Comparison of ENCODE assay signal across 1 fruit fly cellular context in genomic region chr2L:7993984-7994854, dm6.
TF ChIP-seq lines count a peak whose summit lies in the region.

Gene pes, minus strand, starts transcription at chr2L:7994184.

TF ChIP-seq in whole organism, embryonic, 481 proteins besides CTCF, POLR2A, EP300 and RAD21 (continued from another document and continues in another):
- no peak for TF ChIP-seq ato (GFP tag; IDR thresholded peaks at IDR 0.05; lab: Robert Waterston, UW; ENCODE audit: partially characterized antibody)
- peak; percentile 77 for TF ChIP-seq ewg (GFP tag; optimal IDR thresholded peaks at IDR 0.05; lab: Kevin White, UChicago)
- peak; percentile 91 for TF ChIP-seq NfI (GFP tag; optimal IDR thresholded peaks at IDR 0.05; lab: Kevin White, UChicago)
- peak; percentile 85 for TF ChIP-seq ftz-f1 (GFP tag; optimal IDR thresholded peaks at IDR 0.05; lab: Kevin White, UChicago)
- TF ChIP-seq tio (GFP tag; optimal IDR thresholded peaks at IDR 0.05; lab: Kevin White, UChicago), result peak; percentile 30
- TF ChIP-seq CG13123 (GFP tag; optimal IDR thresholded peaks at IDR 0.05; lab: Kevin White, UChicago), result peak; percentile 52
- TF ChIP-seq CG15601 (tag; optimal IDR thresholded peaks at IDR 0.05; lab: Kevin White, UChicago), result peak; percentile 84
- TF ChIP-seq CG33213 (GFP tag; optimal IDR thresholded peaks at IDR 0.05; lab: Kevin White, UChicago), result peak; percentile 59
- peak; percentile 79 for TF ChIP-seq C15 (GFP tag; IDR thresholded peaks at IDR 0.05; lab: Robert Waterston, UW)
- no peak for TF ChIP-seq CG16813 (GFP tag; IDR thresholded peaks at IDR 0.05; lab: Robert Waterston, UW; ENCODE audit: partially characterized antibody)
- peak; percentile 64 for TF ChIP-seq sob (GFP tag; IDR thresholded peaks at IDR 0.05; lab: Robert Waterston, UW)
- TF ChIP-seq Atf3 (GFP tag; optimal IDR thresholded peaks at IDR 0.05; lab: Kevin White, UChicago), result peak; percentile 60
- TF ChIP-seq NC2β (GFP tag; optimal IDR thresholded peaks at IDR 0.05; lab: Kevin White, UChicago), result no peak
- TF ChIP-seq Hmx (GFP tag; optimal IDR thresholded peaks at IDR 0.05; lab: Kevin White, UChicago), result peak; percentile 88
- TF ChIP-seq Hsf (GFP tag; optimal IDR thresholded peaks at IDR 0.05; lab: Kevin White, UChicago), result peak; percentile 94
- peak; percentile 97 for TF ChIP-seq Med (GFP tag; lab: Kevin White, UChicago)
- TF ChIP-seq esg (GFP tag; conservative IDR thresholded peaks at IDR 0.05; lab: Robert Waterston, UW), result peak; percentile 76
- TF ChIP-seq ab (GFP tag; optimal IDR thresholded peaks at IDR 0.05; lab: Kevin White, UChicago), result no peak
- TF ChIP-seq CG10431 (GFP tag; optimal IDR thresholded peaks at IDR 0.05; lab: Kevin White, UChicago), result peak; percentile 9
- peak; percentile 72 for TF ChIP-seq CG12071 (GFP tag; optimal IDR thresholded peaks at IDR 0.05; lab: Kevin White, UChicago)
- TF ChIP-seq otp (GFP tag; IDR thresholded peaks at IDR 0.05; lab: Robert Waterston, UW), result peak; percentile 86
- no peak for TF ChIP-seq gcm2 (GFP tag; optimal IDR thresholded peaks at IDR 0.05; lab: Kevin White, UChicago)
- peak; percentile 16 for TF ChIP-seq Hmr (GFP tag; optimal IDR thresholded peaks at IDR 0.05; lab: Kevin White, UChicago)
- TF ChIP-seq CG30403 (GFP tag; optimal IDR thresholded peaks at IDR 0.05; lab: Kevin White, UChicago), result peak; percentile 36
- TF ChIP-seq Hr78 (GFP tag; optimal IDR thresholded peaks at IDR 0.05; lab: Kevin White, UChicago), result peak in 1 of 2 experiments; percentile 82
- TF ChIP-seq Rx (GFP tag; IDR thresholded peaks at IDR 0.05; lab: Robert Waterston, UW), result peak; percentile 91
- no peak for TF ChIP-seq hbn (GFP tag; IDR thresholded peaks at IDR 0.05; lab: Robert Waterston, UW; ENCODE audit: partially characterized antibody)
- peak; percentile 89 for TF ChIP-seq CG31224 (GFP tag; IDR thresholded peaks at IDR 0.05; lab: Robert Waterston, UW)
- TF ChIP-seq CG10979 (tag; optimal IDR thresholded peaks at IDR 0.05; lab: Kevin White, UChicago), result peak; percentile 91
- peak; percentile 88; the same call in 1 of the 2 replicates for TF ChIP-seq dan (GFP tag; IDR thresholded peaks at IDR 0.05; lab: Robert Waterston, UW)
- TF ChIP-seq kay (GFP tag; optimal IDR thresholded peaks at IDR 0.05; lab: Kevin White, UChicago), result peak; percentile 92
- peak; percentile 10 for TF ChIP-seq sima (GFP tag; optimal IDR thresholded peaks at IDR 0.05; lab: Kevin White, UChicago)
- peak; percentile 93 for TF ChIP-seq H15 (GFP tag; IDR thresholded peaks at IDR 0.05; lab: Robert Waterston, UW)
- peak; percentile 88 for TF ChIP-seq Taf1 (GFP tag; IDR thresholded peaks at IDR 0.05; lab: Robert Waterston, UW)
- peak; percentile 85 for TF ChIP-seq onecut (GFP tag; IDR thresholded peaks at IDR 0.05; lab: Robert Waterston, UW)
- TF ChIP-seq fru (optimal IDR thresholded peaks at IDR 0.05; lab: Kevin White, UChicago), result no peak
- peak; percentile 59 for TF ChIP-seq CG17912 (GFP tag; optimal IDR thresholded peaks at IDR 0.05; lab: Kevin White, UChicago)
- peak; percentile 94 for TF ChIP-seq H2.0 (GFP tag; IDR thresholded peaks at IDR 0.05; lab: Robert Waterston, UW)
- TF ChIP-seq CG7963 (GFP tag; IDR thresholded peaks at IDR 0.05; lab: Robert Waterston, UW; ENCODE audit: partially characterized antibody), result 0 out of 3 replicates have a peak, but pooled peaks have one; percentile 46
- TF ChIP-seq dati (GFP tag; IDR thresholded peaks at IDR 0.05; lab: Robert Waterston, UW), result peak; percentile 41; the same call in 1 of the 2 replicates
- no peak for TF ChIP-seq CG9609 (GFP tag; optimal IDR thresholded peaks at IDR 0.05; lab: Kevin White, UChicago)
- TF ChIP-seq HLHmδ (GFP tag; optimal IDR thresholded peaks at IDR 0.05; lab: Kevin White, UChicago), result peak; percentile 88
- TF ChIP-seq Awh (GFP tag; IDR thresholded peaks at IDR 0.05; lab: Robert Waterston, UW), result peak; percentile 86
- no peak for TF ChIP-seq Dfd (GFP tag; optimal IDR thresholded peaks at IDR 0.05; lab: Kevin White, UChicago)
- TF ChIP-seq CG15514 (GFP tag; optimal IDR thresholded peaks at IDR 0.05; lab: Kevin White, UChicago), result peak; percentile 83
- peak; percentile 70 for TF ChIP-seq Dip2 (GFP tag; IDR thresholded peaks at IDR 0.05; lab: Robert Waterston, UW)
- peak; percentile 62 for TF ChIP-seq CG12942 (GFP tag; optimal IDR thresholded peaks at IDR 0.05; lab: Kevin White, UChicago)
- TF ChIP-seq jumu (GFP tag; optimal IDR thresholded peaks at IDR 0.05; lab: Kevin White, UChicago), result peak; percentile 89
- TF ChIP-seq mam (GFP tag; optimal IDR thresholded peaks at IDR 0.05; lab: Kevin White, UChicago), result peak; percentile 91
- peak; percentile 97 for TF ChIP-seq CG2678 (tag; optimal IDR thresholded peaks at IDR 0.05; lab: Kevin White, UChicago)
- TF ChIP-seq YL-1 (GFP tag; optimal IDR thresholded peaks at IDR 0.05; lab: Kevin White, UChicago), result no peak
- TF ChIP-seq Blimp-1 (GFP tag; optimal IDR thresholded peaks at IDR 0.05; lab: Kevin White, UChicago), result peak; percentile 87
- peak; percentile 95 for TF ChIP-seq CG34422 (GFP tag; IDR thresholded peaks at IDR 0.05; lab: Robert Waterston, UW)
- peak; percentile 96 for TF ChIP-seq CG13296 (GFP tag; optimal IDR thresholded peaks at IDR 0.05; lab: Kevin White, UChicago)
- TF ChIP-seq CG8089 (GFP tag; optimal IDR thresholded peaks at IDR 0.05; lab: Kevin White, UChicago), result no peak
- peak; percentile 92 for TF ChIP-seq stc (GFP tag; IDR thresholded peaks at IDR 0.05; lab: Robert Waterston, UW)
- TF ChIP-seq dysf (GFP tag; IDR thresholded peaks at IDR 0.05; lab: Robert Waterston, UW), result peak; percentile 37; the same call in 1 of the 3 replicates
- TF ChIP-seq Mes4 (GFP tag; optimal IDR thresholded peaks at IDR 0.05; lab: Kevin White, UChicago), result peak; percentile 65
- TF ChIP-seq HmgZ (tag; optimal IDR thresholded peaks at IDR 0.05; lab: Kevin White, UChicago), result peak; percentile 41
- no peak for TF ChIP-seq tx (GFP tag; optimal IDR thresholded peaks at IDR 0.05; lab: Kevin White, UChicago)
- no peak for TF ChIP-seq Scr (GFP tag; IDR thresholded peaks at IDR 0.05; lab: Robert Waterston, UW; ENCODE audit: partially characterized antibody)
- no peak for TF ChIP-seq Tbp (GFP tag; optimal IDR thresholded peaks at IDR 0.05; lab: Kevin White, UChicago)
- TF ChIP-seq CG17328 (GFP tag; IDR thresholded peaks at IDR 0.05; lab: Robert Waterston, UW), result peak; percentile 47; the same call in 1 of the 2 replicates
- peak; percentile 90 for TF ChIP-seq CG13624 (GFP tag; optimal IDR thresholded peaks at IDR 0.05; lab: Kevin White, UChicago)
- 0 out of 2 replicates have a peak, but pooled peaks have one; percentile 31 for TF ChIP-seq unc-4 (GFP tag; IDR thresholded peaks at IDR 0.05; lab: Robert Waterston, UW; ENCODE audit: partially characterized antibody)
- no peak for TF ChIP-seq nerfin-2 (GFP tag; IDR thresholded peaks at IDR 0.05; lab: Robert Waterston, UW; ENCODE audit: partially characterized antibody)
- peak; percentile 93 for TF ChIP-seq danr (GFP tag; IDR thresholded peaks at IDR 0.05; lab: Robert Waterston, UW)
- peak; percentile 87 for TF ChIP-seq CG8765 (GFP tag; IDR thresholded peaks at IDR 0.05; lab: Robert Waterston, UW)
- TF ChIP-seq h (optimal IDR thresholded peaks at IDR 0.05; lab: Kevin White, UChicago), result no peak
- peak; percentile 63 for TF ChIP-seq CG7987 (GFP tag; optimal IDR thresholded peaks at IDR 0.05; lab: Kevin White, UChicago)
- TF ChIP-seq zen2 (GFP tag; IDR thresholded peaks at IDR 0.05; lab: Robert Waterston, UW; ENCODE audit: partially characterized antibody), result no peak
- TF ChIP-seq ranshi (GFP tag; IDR thresholded peaks at IDR 0.05; lab: Robert Waterston, UW), result peak; percentile 93
- TF ChIP-seq Lhr (GFP tag; optimal IDR thresholded peaks at IDR 0.05; lab: Kevin White, UChicago), result peak; percentile 68
- TF ChIP-seq pho (GFP tag; optimal IDR thresholded peaks at IDR 0.05; lab: Kevin White, UChicago), result peak; percentile 82
- TF ChIP-seq Meics (GFP tag; optimal IDR thresholded peaks at IDR 0.05; lab: Kevin White, UChicago), result peak; percentile 95
- peak; percentile 96 for TF ChIP-seq BtbVII (GFP tag; optimal IDR thresholded peaks at IDR 0.05; lab: Kevin White, UChicago)
- TF ChIP-seq CG10209 (GFP tag; optimal IDR thresholded peaks at IDR 0.05; lab: Kevin White, UChicago), result peak; percentile 75
- TF ChIP-seq CG11456 (GFP tag; IDR thresholded peaks at IDR 0.05; lab: Robert Waterston, UW), result 0 out of 3 replicates have a peak, but pooled peaks have one; percentile 19
- peak; percentile 74 for TF ChIP-seq maf-S (GFP tag; optimal IDR thresholded peaks at IDR 0.05; lab: Kevin White, UChicago)
- peak; percentile 86 for TF ChIP-seq NK7.1 (GFP tag; optimal IDR thresholded peaks at IDR 0.05; lab: Kevin White, UChicago)
- peak; percentile 66 for TF ChIP-seq CG4707 (GFP tag; optimal IDR thresholded peaks at IDR 0.05; lab: Kevin White, UChicago)
- peak; percentile 72 for TF ChIP-seq CG2116 (GFP tag; optimal IDR thresholded peaks at IDR 0.05; lab: Kevin White, UChicago)
- peak; percentile 7 for TF ChIP-seq BEAF-32 (GFP tag; optimal IDR thresholded peaks at IDR 0.05; lab: Kevin White, UChicago)
- TF ChIP-seq CG17612 (GFP tag; IDR thresholded peaks at IDR 0.05; lab: Robert Waterston, UW), result peak; percentile 82
- TF ChIP-seq ken (GFP tag; IDR thresholded peaks at IDR 0.05; lab: Robert Waterston, UW), result peak; percentile 51; the same call in 1 of the 3 replicates
- peak; percentile 95 for TF ChIP-seq sisA (GFP tag; IDR thresholded peaks at IDR 0.05; lab: Robert Waterston, UW)
- TF ChIP-seq ase (GFP tag; IDR thresholded peaks at IDR 0.05; lab: Robert Waterston, UW), result peak; percentile 89
- TF ChIP-seq shn (GFP tag; optimal IDR thresholded peaks at IDR 0.05; lab: Kevin White, UChicago), result no peak
- TF ChIP-seq CG13287 (GFP tag; IDR thresholded peaks at IDR 0.05; lab: Robert Waterston, UW; ENCODE audit: partially characterized antibody), result peak; percentile 56; the same call in 1 of the 2 replicates
- TF ChIP-seq ttk (GFP tag; IDR thresholded peaks at IDR 0.05; lab: Robert Waterston, UW), result 0 out of 2 replicates have a peak, but pooled peaks have one; percentile 22
- peak; percentile 28 for TF ChIP-seq CG15479 (GFP tag; optimal IDR thresholded peaks at IDR 0.05; lab: Kevin White, UChicago)
- TF ChIP-seq CG7357 (GFP tag; IDR thresholded peaks at IDR 0.05; lab: Robert Waterston, UW), result peak; percentile 88
- peak; percentile 95 for TF ChIP-seq CG6689 (GFP tag; IDR thresholded peaks at IDR 0.05; lab: Robert Waterston, UW)
- peak; percentile 24 for TF ChIP-seq CrebB (tag; optimal IDR thresholded peaks at IDR 0.05; lab: Kevin White, UChicago)
- peak; percentile 85 for TF ChIP-seq slou (GFP tag; optimal IDR thresholded peaks at IDR 0.05; lab: Kevin White, UChicago)
- TF ChIP-seq croc (GFP tag; conservative IDR thresholded peaks at IDR 0.05; lab: Robert Waterston, UW), result peak; percentile 95
- TF ChIP-seq toy (GFP tag; IDR thresholded peaks at IDR 0.05; lab: Robert Waterston, UW), result peak; percentile 84
- peak; percentile 96 for TF ChIP-seq CG4424 (GFP tag; optimal IDR thresholded peaks at IDR 0.05; lab: Kevin White, UChicago)
- peak; percentile 50 for TF ChIP-seq CG7786 (GFP tag; optimal IDR thresholded peaks at IDR 0.05; lab: Kevin White, UChicago)
- peak; percentile 57; the same call in 2 of the 3 replicates for TF ChIP-seq CG6791 (GFP tag; IDR thresholded peaks at IDR 0.05; lab: Robert Waterston, UW; ENCODE audit: partially characterized antibody)
- TF ChIP-seq CG10366 (GFP tag; IDR thresholded peaks at IDR 0.05; lab: Robert Waterston, UW), result peak; percentile 94
- TF ChIP-seq nom (GFP tag; optimal IDR thresholded peaks at IDR 0.05; lab: Kevin White, UChicago), result peak; percentile 91
- TF ChIP-seq caup (GFP tag; optimal IDR thresholded peaks at IDR 0.05; lab: Kevin White, UChicago; ENCODE audit: severe bottlenecking), result peak; percentile 92
- TF ChIP-seq CG32772 (GFP tag; IDR thresholded peaks at IDR 0.05; lab: Robert Waterston, UW), result peak; percentile 92
- TF ChIP-seq Dad (GFP tag; optimal IDR thresholded peaks at IDR 0.05; lab: Kevin White, UChicago), result peak; percentile 82
- TF ChIP-seq sens-2 (GFP tag; IDR thresholded peaks at IDR 0.05; lab: Robert Waterston, UW), result peak; percentile 63
- TF ChIP-seq crc (GFP tag; optimal IDR thresholded peaks at IDR 0.05; lab: Kevin White, UChicago), result peak; percentile 84
- no peak for TF ChIP-seq pzg (GFP tag; optimal IDR thresholded peaks at IDR 0.05; lab: Kevin White, UChicago)
- TF ChIP-seq CG9876 (GFP tag; optimal IDR thresholded peaks at IDR 0.05; lab: Kevin White, UChicago), result no peak
- TF ChIP-seq CG5245 (GFP tag; optimal IDR thresholded peaks at IDR 0.05; lab: Kevin White, UChicago), result peak; percentile 90
- TF ChIP-seq CG11695 (GFP tag; IDR thresholded peaks at IDR 0.05; lab: Robert Waterston, UW), result peak; percentile 91
- peak; percentile 49 for TF ChIP-seq CG7928 (GFP tag; optimal IDR thresholded peaks at IDR 0.05; lab: Kevin White, UChicago)
- TF ChIP-seq ind (GFP tag; optimal IDR thresholded peaks at IDR 0.05; lab: Kevin White, UChicago), result peak; percentile 93
- peak; percentile 89 for TF ChIP-seq CG31388 (GFP tag; optimal IDR thresholded peaks at IDR 0.05; lab: Kevin White, UChicago)
- peak; percentile 95 for TF ChIP-seq Atf6 (GFP tag; IDR thresholded peaks at IDR 0.05; lab: Robert Waterston, UW)
- TF ChIP-seq Hand (GFP tag; optimal IDR thresholded peaks at IDR 0.05; lab: Kevin White, UChicago), result no peak
- no peak for TF ChIP-seq sna (GFP tag; IDR thresholded peaks at IDR 0.05; lab: Robert Waterston, UW; ENCODE audit: partially characterized antibody)
- TF ChIP-seq HLH3B (GFP tag; IDR thresholded peaks at IDR 0.05; lab: Robert Waterston, UW), result peak; percentile 92
- peak; percentile 95 for TF ChIP-seq CG10147 (GFP tag; optimal IDR thresholded peaks at IDR 0.05; lab: Kevin White, UChicago)
- TF ChIP-seq cas (GFP tag; IDR thresholded peaks at IDR 0.05; lab: Robert Waterston, UW), result peak; percentile 79
- TF ChIP-seq CG2202 (tag; optimal IDR thresholded peaks at IDR 0.05; lab: Kevin White, UChicago), result peak; percentile 25
- peak; percentile 83 for TF ChIP-seq oc (tag; optimal IDR thresholded peaks at IDR 0.05; lab: Kevin White, UChicago)
- TF ChIP-seq CG12744 (GFP tag; optimal IDR thresholded peaks at IDR 0.05; lab: Kevin White, UChicago), result peak; percentile 58
- peak; percentile 68 for TF ChIP-seq CG4360 (GFP tag; IDR thresholded peaks at IDR 0.05; lab: Robert Waterston, UW)
- TF ChIP-seq CG1233 (GFP tag; optimal IDR thresholded peaks at IDR 0.05; lab: Kevin White, UChicago), result peak; percentile 86
- peak; percentile 83 for TF ChIP-seq pb (GFP tag; optimal IDR thresholded peaks at IDR 0.05; lab: Kevin White, UChicago)
- TF ChIP-seq ash1 (GFP tag; optimal IDR thresholded peaks at IDR 0.05; lab: Kevin White, UChicago), result no peak
- TF ChIP-seq abd-A (tag; optimal IDR thresholded peaks at IDR 0.05; lab: Kevin White, UChicago), result peak; percentile 94
- peak; percentile 86 for TF ChIP-seq az2 (GFP tag; optimal IDR thresholded peaks at IDR 0.05; lab: Kevin White, UChicago)
